Fruit fly (Drosophila melanogaster): ENCODE measurements around the gene capu.

The capu gene

DNA sequence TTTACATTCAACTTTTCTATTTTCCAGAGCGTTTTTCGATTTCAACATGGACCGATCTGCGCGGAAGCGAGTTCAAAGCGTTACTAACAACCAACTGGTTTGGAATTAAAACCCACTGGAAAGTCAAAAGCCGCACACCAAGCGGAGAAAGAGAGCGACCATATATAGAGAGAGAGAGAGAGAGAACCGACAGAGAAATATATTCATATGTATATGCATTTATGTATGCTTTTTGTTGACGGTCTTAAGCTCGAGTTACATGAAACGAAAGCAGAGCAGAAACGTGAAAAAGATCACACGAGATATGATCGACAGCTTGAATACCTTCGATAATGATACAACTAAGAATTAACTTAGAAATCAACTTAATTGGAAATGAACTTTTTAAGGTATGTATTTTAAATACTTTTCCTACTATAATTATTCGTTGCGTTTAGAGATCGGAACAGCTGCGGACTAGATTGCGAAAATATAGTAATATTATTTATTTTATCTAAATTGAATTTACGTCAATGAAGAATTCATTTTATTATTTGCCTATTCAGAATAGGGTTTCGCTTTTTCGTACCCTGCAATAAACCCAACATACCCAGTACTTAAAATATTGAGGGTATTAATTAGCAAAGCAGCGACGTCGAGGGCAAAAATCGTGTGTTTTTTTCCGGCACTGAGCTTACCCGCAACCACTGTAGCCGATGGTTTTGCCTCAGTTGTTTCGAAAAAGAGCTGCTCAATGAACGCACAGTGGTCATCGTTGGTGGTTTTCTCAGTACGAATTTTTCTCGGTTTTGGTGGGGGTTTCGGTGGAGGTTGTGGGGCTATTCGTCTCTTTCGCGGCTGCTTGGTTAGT lies 13.7 kb downstream of the capu start (continued):
- TF ChIP-seq CG34406 (GFP tag; optimal IDR thresholded peaks at IDR 0.05) (peak; percentile 79), cyc (GFP tag; optimal IDR thresholded peaks at IDR 0.05) (peak; percentile 59), Hr38 (GFP tag; optimal IDR thresholded peaks at IDR 0.05) (no peak), topi (GFP tag; optimal IDR thresholded peaks at IDR 0.05) (peak; percentile 65), CG11294 (GFP tag; IDR thresholded peaks at IDR 0.05) (0 out of 2 replicates have a peak, but pooled peaks have one; percentile 29), svp (GFP tag) (peak; percentile 85), Eip75B (GFP tag; optimal IDR thresholded peaks at IDR 0.05) (peak; percentile 24), esn (GFP tag; optimal IDR thresholded peaks at IDR 0.05) (peak; percentile 89), CG3032 (tag; optimal IDR thresholded peaks at IDR 0.05) (peak; percentile 75), Sox14 (GFP tag; optimal IDR thresholded peaks at IDR 0.05) (peak; percentile 73), Sox15 (GFP tag; optimal IDR thresholded peaks at IDR 0.05) (peak; percentile 70), CG4318 (GFP tag; optimal IDR thresholded peaks at IDR 0.05) (peak; percentile 84), Sox102F (GFP tag; optimal IDR thresholded peaks at IDR 0.05) (peak; percentile 57), Ets21C (GFP tag; optimal IDR thresholded peaks at IDR 0.05) (peak; percentile 54), CG8632 (GFP tag; optimal IDR thresholded peaks at IDR 0.05) (peak; percentile 75), Met (GFP tag; optimal IDR thresholded peaks at IDR 0.05) (peak; percentile 75)

DNA sequence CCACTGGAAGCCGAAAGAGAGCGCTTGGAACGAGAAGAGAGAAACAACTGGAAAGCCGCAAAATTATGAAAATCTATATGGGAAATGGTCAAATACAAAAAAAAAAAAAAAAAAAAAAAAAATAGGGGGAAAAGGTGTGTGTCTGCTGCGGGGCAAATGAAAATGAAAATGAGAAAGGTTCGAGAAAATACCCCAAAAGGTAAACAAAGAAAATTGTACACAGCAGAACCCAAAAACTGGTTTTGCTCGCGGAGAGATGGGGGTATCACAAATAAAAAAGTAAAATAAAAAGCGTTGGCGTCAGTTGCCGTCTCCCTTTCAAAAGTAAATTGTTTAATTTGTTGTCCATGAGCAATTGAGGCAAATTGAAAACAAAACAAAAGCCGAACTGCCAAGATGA lies 14.5 kb downstream of the capu start:
- TF ChIP-seq Eip78C (GFP tag), result peak; percentile 19
- TF ChIP-seq eg (GFP tag; IDR thresholded peaks at IDR 0.05), result peak; percentile 49; the same call in 1 of the 3 replicates
- TF ChIP-seq CG8119 (GFP tag; IDR thresholded peaks at IDR 0.05), result peak; percentile 48; the same call in 1 of the 3 replicates
- no peak for TF ChIP-seq Blimp-1 (GFP tag; optimal IDR thresholded peaks at IDR 0.05)
- peak; percentile 61 for TF ChIP-seq fkh (GFP tag; optimal IDR thresholded peaks at IDR 0.05)

DNA sequence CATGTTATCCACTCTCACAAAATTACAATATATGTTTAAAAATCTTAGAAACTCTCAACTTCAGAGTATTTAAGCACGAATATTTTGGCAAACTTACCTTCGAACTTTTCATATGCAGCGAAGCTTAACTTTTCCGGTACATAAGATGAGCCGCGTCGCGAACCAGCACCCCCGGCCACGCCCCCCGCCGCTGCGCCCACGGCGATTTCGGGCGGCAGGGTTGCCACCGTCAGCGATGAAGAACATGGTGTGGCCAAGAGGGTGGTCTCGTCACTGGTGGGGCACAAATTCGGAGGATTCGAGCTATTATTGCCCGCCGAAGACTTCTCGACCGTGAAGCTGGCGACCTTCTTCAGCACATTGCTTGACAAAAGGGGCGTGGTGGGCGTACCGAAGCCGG lies 18.7 kb downstream of the capu start:
- TF ChIP-seq Hr38 (GFP tag; optimal IDR thresholded peaks at IDR 0.05) (no peak), pdm3 (GFP tag; optimal IDR thresholded peaks at IDR 0.05) (no peak), Smox (GFP tag; optimal IDR thresholded peaks at IDR 0.05) (no peak), CG6276 (GFP tag; optimal IDR thresholded peaks at IDR 0.05) (no peak)

DNA sequence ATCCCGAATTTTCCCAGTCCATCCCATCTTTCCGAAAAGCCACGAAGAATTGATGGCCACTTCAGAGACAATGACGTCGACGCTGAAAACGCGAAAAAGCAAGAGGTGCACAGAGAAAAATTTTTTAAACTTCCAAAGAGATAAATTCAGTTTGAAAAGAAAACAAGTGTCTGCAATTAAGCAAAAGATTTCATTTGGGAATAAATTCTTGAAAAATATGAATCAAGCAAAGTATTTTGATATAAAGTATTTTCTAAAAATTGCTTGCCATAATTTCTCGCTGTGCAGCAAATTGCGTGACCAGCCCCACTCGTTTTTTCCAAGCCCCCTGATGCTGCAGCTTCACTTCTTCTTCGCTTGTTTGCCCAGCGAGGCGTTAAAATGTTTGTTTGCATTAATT lies 20.5 kb downstream of the capu start:
- TF ChIP-seq CG3919 (GFP tag; optimal IDR thresholded peaks at IDR 0.05) (peak; percentile 69), CG6276 (GFP tag; optimal IDR thresholded peaks at IDR 0.05) (peak; percentile 60), vri (GFP tag; optimal IDR thresholded peaks at IDR 0.05) (peak; percentile 40), CG1621 (tag; optimal IDR thresholded peaks at IDR 0.05) (peak; percentile 31), lz (GFP tag; optimal IDR thresholded peaks at IDR 0.05) (peak; percentile 67), OdsH (GFP tag; optimal IDR thresholded peaks at IDR 0.05) (peak; percentile 77), Lpt (GFP tag; optimal IDR thresholded peaks at IDR 0.05) (peak; percentile 53), Eip93F (GFP tag; optimal IDR thresholded peaks at IDR 0.05) (no peak), pdm3 (GFP tag; optimal IDR thresholded peaks at IDR 0.05) (peak; percentile 74), CG11294 (GFP tag; IDR thresholded peaks at IDR 0.05) (0 out of 2 replicates have a peak, but pooled peaks have one; percentile 50), CG11902 (GFP tag; optimal IDR thresholded peaks at IDR 0.05) (peak; percentile 28), CG4318 (GFP tag; optimal IDR thresholded peaks at IDR 0.05) (peak; percentile 76), Sox102F (GFP tag; optimal IDR thresholded peaks at IDR 0.05) (peak; percentile 72), CG6808 (GFP tag; optimal IDR thresholded peaks at IDR 0.05) (peak; percentile 45), fd59A (GFP tag; optimal IDR thresholded peaks at IDR 0.05) (peak; percentile 43), CG6792 (GFP tag; optimal IDR thresholded peaks at IDR 0.05) (peak; percentile 66), Hr39 (GFP tag; optimal IDR thresholded peaks at IDR 0.05) (peak; percentile 72), CG31627 (GFP tag; optimal IDR thresholded peaks at IDR 0.05) (peak; percentile 61), CG32006 (GFP tag; optimal IDR thresholded peaks at IDR 0.05) (peak; percentile 92), Met (GFP tag; optimal IDR thresholded peaks at IDR 0.05) (peak; percentile 64), CG8119 (GFP tag; IDR thresholded peaks at IDR 0.05) (peak; percentile 90), dsx (GFP tag; optimal IDR thresholded peaks at IDR 0.05; ENCODE audit: poor library complexity, severe bottlenecking) (peak; percentile 40), CG6854 (GFP tag; optimal IDR thresholded peaks at IDR 0.05) (no peak), Hr4 (GFP tag; optimal IDR thresholded peaks at IDR 0.05) (peak; percentile 82), eg (GFP tag; IDR thresholded peaks at IDR 0.05) (peak; percentile 88), Hr38 (GFP tag; optimal IDR thresholded peaks at IDR 0.05) (peak; percentile 32), spab (GFP tag; optimal IDR thresholded peaks at IDR 0.05) (peak; percentile 46), ss (GFP tag; optimal IDR thresholded peaks at IDR 0.05) (peak; percentile 36 to 84), esn (GFP tag; optimal IDR thresholded peaks at IDR 0.05) (peak; percentile 78), fkh (GFP tag; optimal IDR thresholded peaks at IDR 0.05) (no peak)
